Worm (Caenorhabditis elegans): ENCODE data around the gene ile-2.

The ile-2 gene

ce11 chrX:759634-760033, 8.8 kb upstream of the ile-2 start, which contains the start of gene aex-3:
Gene aex-3 (minus strand): TSS chrX:759734.
- TF ChIP-seq ceh-63 (GFP tag; optimal IDR thresholded peaks at IDR 0.05) (no peak), nhr-90 (tag; optimal IDR thresholded peaks at IDR 0.05; ENCODE audit: poor library complexity) (no peak), nhr-84 (tag; optimal IDR thresholded peaks at IDR 0.05) (no peak), aha-1 (tag; optimal IDR thresholded peaks at IDR 0.05) (no peak), nhr-12 (tag; optimal IDR thresholded peaks at IDR 0.05) (no peak)

- no peak for TF ChIP-seq mdl-1 (tag; optimal IDR thresholded peaks at IDR 0.05)
- TF ChIP-seq irx-1 (tag; optimal IDR thresholded peaks at IDR 0.05) = no peak
- TF ChIP-seq snpc-4 (tag; optimal IDR thresholded peaks at IDR 0.05) = no peak
- no peak for TF ChIP-seq ets-5 (GFP tag; IDR thresholded peaks at IDR 0.05)
- no peak for TF ChIP-seq nhr-71 (tag; optimal IDR thresholded peaks at IDR 0.05)
- no peak for TF ChIP-seq nhr-77 (tag; optimal IDR thresholded peaks at IDR 0.05)
- TF ChIP-seq C34B4.2 (tag; optimal IDR thresholded peaks at IDR 0.05) = no peak
- TF ChIP-seq C16A3.4 (tag; optimal IDR thresholded peaks at IDR 0.05) = no peak
- no peak for TF ChIP-seq aly-2 (tag; optimal IDR thresholded peaks at IDR 0.05)
- no peak for TF ChIP-seq ceh-88 (GFP tag; IDR thresholded peaks at IDR 0.05)
- TF ChIP-seq unc-86 (tag; optimal IDR thresholded peaks at IDR 0.05) = no peak
- TF ChIP-seq unc-130 (tag; optimal IDR thresholded peaks at IDR 0.05) = no peak
- TF ChIP-seq pqm-1 (tag; optimal IDR thresholded peaks at IDR 0.05) = no peak
- no peak for TF ChIP-seq elt-3 (tag; optimal IDR thresholded peaks at IDR 0.05)
- TF ChIP-seq jun-1 (tag; optimal IDR thresholded peaks at IDR 0.05) = no peak
- no peak for TF ChIP-seq ama-1 (optimal IDR thresholded peaks at IDR 0.05)
- TF ChIP-seq tbx-2 (tag; optimal IDR thresholded peaks at IDR 0.05) = no peak
- TF ChIP-seq ztf-4 (tag; optimal IDR thresholded peaks at IDR 0.05) = no peak
- peak; percentile 88 for TF ChIP-seq lin-14 (GFP tag; optimal IDR thresholded peaks at IDR 0.05)
- no peak for TF ChIP-seq C04F5.9 (tag; optimal IDR thresholded peaks at IDR 0.05)
- peak; percentile 23 for TF ChIP-seq swsn-7 (tag; optimal IDR thresholded peaks at IDR 0.05)
- TF ChIP-seq unc-98 (GFP tag; IDR thresholded peaks at IDR 0.05) = no peak
- TF ChIP-seq zag-1 (tag; optimal IDR thresholded peaks at IDR 0.05) = no peak
- TF ChIP-seq fkh-8 (tag; optimal IDR thresholded peaks at IDR 0.05) = peak; percentile 77
- peak; percentile 29 for TF ChIP-seq blmp-1 (tag; optimal IDR thresholded peaks at IDR 0.05)
- TF ChIP-seq dpl-1 (GFP tag; optimal IDR thresholded peaks at IDR 0.05) = no peak
- TF ChIP-seq rnt-1 (tag; optimal IDR thresholded peaks at IDR 0.05) = no peak
- no peak for TF ChIP-seq pag-3 (tag; optimal IDR thresholded peaks at IDR 0.05; ENCODE audit: borderline replicate concordance, insufficient read depth)
- no peak for TF ChIP-seq unc-30 (tag; optimal IDR thresholded peaks at IDR 0.05)
- no peak for TF ChIP-seq F16B12.6 (tag; optimal IDR thresholded peaks at IDR 0.05)
- TF ChIP-seq fkh-10 (GFP tag; optimal IDR thresholded peaks at IDR 0.05) = peak; percentile 48
- no peak for TF ChIP-seq hpl-2 (GFP tag; optimal IDR thresholded peaks at IDR 0.05)
- TF ChIP-seq sox-4 (tag; optimal IDR thresholded peaks at IDR 0.05) = no peak
- no peak for TF ChIP-seq ceh-90 (tag; optimal IDR thresholded peaks at IDR 0.05)
- no peak for TF ChIP-seq alr-1 (tag; optimal IDR thresholded peaks at IDR 0.05; ENCODE audit: borderline replicate concordance)
- TF ChIP-seq hlh-4 (tag; optimal IDR thresholded peaks at IDR 0.05) = no peak
- TF ChIP-seq aha-1 (tag; optimal IDR thresholded peaks at IDR 0.05) = no peak
- TF ChIP-seq nhr-85 (tag) = no peak
- TF ChIP-seq lin-15B (tag; optimal IDR thresholded peaks at IDR 0.05) = no peak
- no peak for TF ChIP-seq efl-3 (GFP tag; optimal IDR thresholded peaks at IDR 0.05)
- TF ChIP-seq hlh-17 (GFP tag; optimal IDR thresholded peaks at IDR 0.05; ENCODE audit: borderline replicate concordance) = no peak
- no peak for TF ChIP-seq lir-3 (tag; optimal IDR thresholded peaks at IDR 0.05; ENCODE audit: poor library complexity)
- no peak for TF ChIP-seq isw-1 (GFP tag; IDR thresholded peaks at IDR 0.05)
- no peak for TF ChIP-seq tlp-1 (tag; optimal IDR thresholded peaks at IDR 0.05)
- TF ChIP-seq zip-4 (GFP tag; optimal IDR thresholded peaks at IDR 0.05) = no peak
- peak; percentile 1 for TF ChIP-seq ceh-63 (GFP tag; optimal IDR thresholded peaks at IDR 0.05)
- TF ChIP-seq elt-2 (tag; optimal IDR thresholded peaks at IDR 0.05) = no peak
- no peak for TF ChIP-seq efl-1 (optimal IDR thresholded peaks at IDR 0.05)
- TF ChIP-seq efl-1 (GFP tag; optimal IDR thresholded peaks at IDR 0.05 in 1 of 2) = no peak
- TF ChIP-seq nhr-28 (tag; optimal IDR thresholded peaks at IDR 0.05) = no peak
Observed at ce11 chrX:760579-760978, 7.8 kb upstream of the ile-2 start.
